Fruit fly (Drosophila melanogaster) whole organism, pupa: ENCODE data around the gene CG8924.

Experiments used
- CG17806 ChIP-seq: fragments of 200-800 bp; sonication (Bioruptor generic); optimal IDR thresholded peaks from 2 replicates; lab custom pipeline; 2018; ENCODE audit warnings: missing biosample characterization, mild to moderate bottlenecking, missing genetic modification characterization, moderate library complexity
- CG4496 ChIP-seq: fragments of 200-800 bp; sonication (Bioruptor generic); IDR thresholded peaks from 3 replicates; pipeline ENCODE4 v1.3.6; 2022; ENCODE audit warnings: missing biosample characterization, missing genetic modification characterization
- EcR ChIP-seq: fragments of 200-800 bp; sonication (Bioruptor generic); optimal IDR thresholded peaks from 3 replicates; lab custom pipeline; 2019; ENCODE audit warnings: missing biosample characterization, missing genetic modification characterization, mild to moderate bottlenecking, moderate library complexity, missing genetic modification reagents
- Ets98B ChIP-seq: fragments of 200-800 bp; sonication (Bioruptor generic); IDR thresholded peaks from 2 replicates; pipeline ENCODE4 v1.3.6; 2022; ENCODE audit warnings: missing biosample characterization, missing genetic modification characterization
- Pif1A ChIP-seq: fragments of 200-800 bp; sonication (Bioruptor generic); optimal IDR thresholded peaks from 3 replicates; lab custom pipeline; 2016; ENCODE audit warnings: missing biosample characterization, missing genetic modification characterization
- Pif1B ChIP-seq: fragments of 200-800 bp; sonication (Bioruptor generic); optimal IDR thresholded peaks from 3 replicates; lab custom pipeline; 2016; ENCODE audit warnings: missing biosample characterization, missing genetic modification characterization
- Snoo ChIP-seq: fragments of 200-800 bp; sonication (Bioruptor generic); optimal IDR thresholded peaks from 3 replicates; lab custom pipeline; 2017; ENCODE audit warnings: missing biosample characterization, mild to moderate bottlenecking, missing genetic modification characterization, inconsistent platforms
- fd96Ca ChIP-seq: fragments of 200-800 bp; sonication (Bioruptor generic); IDR thresholded peaks from 3 replicates; pipeline ENCODE4 v1.3.6; 2022; ENCODE audit warnings: missing biosample characterization, missing genetic modification characterization
- gl ChIP-seq: fragments of 200-800 bp; sonication (Bioruptor generic); optimal IDR thresholded peaks from 2 replicates; lab custom pipeline; 2018; ENCODE audit warnings: missing biosample characterization, mild to moderate bottlenecking, missing genetic modification characterization
- rn ChIP-seq: fragments of 200-800 bp; sonication (Bioruptor generic); IDR thresholded peaks from 2 replicates; pipeline ENCODE4 v1.3.6; 2022; ENCODE audit warnings: missing biosample characterization, missing genetic modification characterization

DNA sequence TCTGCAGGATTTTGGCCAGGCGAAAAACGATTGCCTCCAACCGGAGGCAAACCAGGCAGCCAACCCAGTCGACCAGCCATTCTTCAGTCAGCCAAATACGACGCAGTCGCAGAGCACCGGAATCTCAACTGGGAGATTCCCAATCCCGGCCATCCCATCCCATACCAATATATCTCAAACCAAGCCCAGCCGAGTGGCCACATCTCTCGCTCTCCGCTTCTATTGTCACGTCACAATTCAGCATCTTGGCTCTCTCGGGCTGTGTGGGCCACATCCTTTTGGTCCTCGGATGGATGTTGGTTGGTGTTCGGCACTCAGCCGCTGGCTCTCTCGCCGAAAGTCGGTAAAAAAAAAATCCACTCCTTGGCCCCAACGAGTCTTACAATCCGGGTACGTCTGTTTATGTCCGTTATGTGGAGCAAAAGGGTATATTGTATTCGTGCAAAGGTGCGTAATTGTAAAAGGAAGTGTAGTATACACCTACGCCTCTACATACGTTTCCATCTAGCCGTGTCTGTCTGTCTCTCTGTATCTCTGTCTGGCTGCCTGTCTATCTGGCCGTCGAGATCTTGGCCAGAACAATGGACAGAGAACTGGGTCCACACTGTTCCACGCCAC, 32.4 kb downstream of the CG8924 start, which contains the start of gene mmd:
- TF ChIP-seq EcR (GFP tag; lab: Kevin White, UChicago) = no peak
- TF ChIP-seq Snoo (tag; lab: Kevin White, UChicago) = no peak
- TF ChIP-seq Pif1B (GFP tag; lab: Kevin White, UChicago) = no peak
- no peak for TF ChIP-seq gl (tag; lab: Kevin White, UChicago)
- no peak for TF ChIP-seq Pif1A (GFP tag; lab: Kevin White, UChicago)
- TF ChIP-seq CG17806 (tag; lab: Kevin White, UChicago) = no peak
- no peak for TF ChIP-seq CG4496 (GFP tag; lab: Robert Waterston, UW)
- no peak for TF ChIP-seq Ets98B (GFP tag; lab: Robert Waterston, UW)
- TF ChIP-seq rn (GFP tag; lab: Robert Waterston, UW) = no peak
- no peak for TF ChIP-seq fd96Ca
